Fruit fly (Drosophila melanogaster): ENCODE measurements around the gene Snoo.
A peak's percentile ranks its signal among the peaks of the same experiment; 100 is the strongest.

Gene Snoo

dm6 chr2L:8001694-8002627, 18.0 kb upstream of the Snoo start (continued):
- peak; percentile 74 for TF ChIP-seq CG10274 (GFP tag; optimal IDR thresholded peaks at IDR 0.05)
- TF ChIP-seq Poxn (GFP tag; IDR thresholded peaks at IDR 0.05): peak; percentile 61; the same call in 1 of the 2 replicates
- TF ChIP-seq chinmo (GFP tag; IDR thresholded peaks at IDR 0.05; ENCODE audit: partially characterized antibody): peak; percentile 72; the same call in 3 of the 4 replicates
- TF ChIP-seq CG6813 (GFP tag; optimal IDR thresholded peaks at IDR 0.05): peak; percentile 73
- peak; percentile 75 to 95 for TF ChIP-seq Hr51 (GFP tag; optimal IDR thresholded peaks at IDR 0.05)
- peak; percentile 65 for TF ChIP-seq Ravus (GFP tag; IDR thresholded peaks at IDR 0.05)
- no peak for TF ChIP-seq ato (GFP tag; IDR thresholded peaks at IDR 0.05; ENCODE audit: partially characterized antibody)
- TF ChIP-seq ems (GFP tag; optimal IDR thresholded peaks at IDR 0.05): peak; percentile 90
- TF ChIP-seq ERR (GFP tag; optimal IDR thresholded peaks at IDR 0.05): peak; percentile 71
- peak; percentile 71 for TF ChIP-seq Jarid2 (GFP tag; optimal IDR thresholded peaks at IDR 0.05)
- TF ChIP-seq Mrtf (GFP tag; IDR thresholded peaks at IDR 0.05): peak; percentile 79
- peak; percentile 86 for TF ChIP-seq CG3847 (GFP tag; IDR thresholded peaks at IDR 0.05)
- TF ChIP-seq CG32772 (GFP tag; IDR thresholded peaks at IDR 0.05): peak; percentile 66
- TF ChIP-seq gsb (GFP tag; IDR thresholded peaks at IDR 0.05): peak; percentile 82
- TF ChIP-seq Hsf (GFP tag; optimal IDR thresholded peaks at IDR 0.05): peak; percentile 83
- TF ChIP-seq sna (GFP tag; IDR thresholded peaks at IDR 0.05; ENCODE audit: partially characterized antibody): no peak
- TF ChIP-seq Hr39 (optimal IDR thresholded peaks at IDR 0.05): no peak
- peak; percentile 80 for TF ChIP-seq chn (GFP tag; optimal IDR thresholded peaks at IDR 0.05)
- TF ChIP-seq D19B (GFP tag; optimal IDR thresholded peaks at IDR 0.05): peak; percentile 77
- TF ChIP-seq ro (GFP tag; IDR thresholded peaks at IDR 0.05): 0 out of 2 replicates have a peak, but pooled peaks have one; percentile 39
- peak; percentile 84; the same call in 1 of the 3 replicates for TF ChIP-seq so (GFP tag; IDR thresholded peaks at IDR 0.05)
- no peak for TF ChIP-seq ftz-f1 (GFP tag; optimal IDR thresholded peaks at IDR 0.05)
- TF ChIP-seq bcd (GFP tag; optimal IDR thresholded peaks at IDR 0.05): peak; percentile 86
- 0 out of 2 replicates have a peak, but pooled peaks have one; percentile 27 for TF ChIP-seq cas (GFP tag; IDR thresholded peaks at IDR 0.05)
- TF ChIP-seq ewg (GFP tag; optimal IDR thresholded peaks at IDR 0.05): peak; percentile 73
- TF ChIP-seq CG11696 (GFP tag; IDR thresholded peaks at IDR 0.05): peak; percentile 65
- peak; percentile 78 for TF ChIP-seq Antp (GFP tag; optimal IDR thresholded peaks at IDR 0.05)
- TF ChIP-seq Hr78 (GFP tag; optimal IDR thresholded peaks at IDR 0.05): peak in 1 of 2 experiments; percentile 54
- TF ChIP-seq bbx (GFP tag; IDR thresholded peaks at IDR 0.05; ENCODE audit: partially characterized antibody): no peak
- no peak for TF ChIP-seq CG43689 (GFP tag; IDR thresholded peaks at IDR 0.05)
- TF ChIP-seq luna (GFP tag; optimal IDR thresholded peaks at IDR 0.05): no peak
- TF ChIP-seq CG10565 (GFP tag; optimal IDR thresholded peaks at IDR 0.05): peak; percentile 39
- TF ChIP-seq scrt (GFP tag; optimal IDR thresholded peaks at IDR 0.05): peak; percentile 75
- peak; percentile 67 for TF ChIP-seq CG2116 (GFP tag; optimal IDR thresholded peaks at IDR 0.05)
- no peak for TF ChIP-seq CG13287 (GFP tag; IDR thresholded peaks at IDR 0.05; ENCODE audit: partially characterized antibody)
- peak; percentile 78 for TF ChIP-seq CG30431 (GFP tag; optimal IDR thresholded peaks at IDR 0.05)
- peak; percentile 10 for TF ChIP-seq tup (GFP tag; optimal IDR thresholded peaks at IDR 0.05)
- peak; percentile 86 for TF ChIP-seq CG18476 (GFP tag; optimal IDR thresholded peaks at IDR 0.05)
- TF ChIP-seq NC2β (GFP tag; optimal IDR thresholded peaks at IDR 0.05): peak; percentile 80
- TF ChIP-seq Abd-B (GFP tag; optimal IDR thresholded peaks at IDR 0.05): peak; percentile 90
- TF ChIP-seq CG10979 (tag; optimal IDR thresholded peaks at IDR 0.05): peak; percentile 88
- TF ChIP-seq dmrt11E (tag; optimal IDR thresholded peaks at IDR 0.05): peak; percentile 84
- TF ChIP-seq CG6854 (GFP tag; optimal IDR thresholded peaks at IDR 0.05): peak; percentile 85
- no peak for TF ChIP-seq vnd (GFP tag; IDR thresholded peaks at IDR 0.05; ENCODE audit: partially characterized antibody)
- peak; percentile 35 for TF ChIP-seq ab (GFP tag; optimal IDR thresholded peaks at IDR 0.05)
- TF ChIP-seq BtbVII (GFP tag; optimal IDR thresholded peaks at IDR 0.05): peak; percentile 91
- peak; percentile 82 for TF ChIP-seq HmgZ (tag; optimal IDR thresholded peaks at IDR 0.05)
- no peak for TF ChIP-seq fru (optimal IDR thresholded peaks at IDR 0.05)

All from whole organism, embryonic.